Fruit fly (Drosophila melanogaster): ENCODE measurements around the gene CG7920.

dm6 chr3R:30023445-30023844, 8.4 kb upstream of the CG7920 start:
- TF ChIP-seq usp (GFP tag; optimal IDR thresholded peaks at IDR 0.05) (no peak), CG16863 (GFP tag; optimal IDR thresholded peaks at IDR 0.05) (no peak), Bgb (GFP tag; IDR thresholded peaks at IDR 0.05; ENCODE audit: partially characterized antibody) (no peak)
